ENCODE assay signal across 2 fruit fly cellular contexts in the genomic region with DNA sequence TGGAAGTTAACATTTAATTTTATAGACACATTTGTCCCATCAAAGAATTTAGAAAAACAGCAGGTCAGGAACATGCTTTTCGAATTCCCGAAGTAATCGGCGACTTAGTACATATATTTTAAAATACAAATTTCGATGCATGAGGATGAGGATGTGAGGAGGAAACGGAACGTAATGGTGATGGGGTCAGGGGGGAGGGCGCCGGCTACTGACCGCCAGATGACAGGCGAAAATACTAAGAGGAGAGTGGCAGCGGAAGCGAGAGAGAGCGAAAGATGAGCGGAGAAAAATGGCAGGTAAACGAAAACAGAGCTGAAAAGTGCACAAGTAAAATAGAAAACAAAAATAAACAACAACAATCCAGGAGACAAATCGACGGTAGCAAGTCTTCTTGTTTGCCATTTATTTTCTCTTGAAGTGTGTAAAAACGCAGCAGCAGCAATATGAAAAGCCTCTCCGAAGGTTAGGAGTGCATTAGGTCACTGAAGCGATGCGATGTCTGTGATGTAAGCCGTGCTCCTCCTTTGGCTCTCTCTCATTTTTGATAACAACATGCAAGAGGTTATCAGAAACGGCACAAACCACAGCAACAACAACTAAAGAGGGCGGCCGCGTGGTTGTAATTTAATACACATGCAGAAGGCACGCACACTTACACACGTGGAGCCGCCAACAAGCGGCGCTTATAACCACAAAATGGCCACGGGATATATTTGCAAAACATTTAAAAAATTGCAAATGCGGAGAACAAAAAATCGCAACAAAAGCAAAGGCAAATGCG.
TF ChIP-seq lines count a peak whose summit lies in the region.

No protein-coding gene starts in this region.

TF ChIP-seq in whole organism, adult, 20 proteins besides CTCF, POLR2A, EP300 and RAD21 (continued from another document):
- TF ChIP-seq Clk (GFP tag; optimal IDR thresholded peaks at IDR 0.05; lab: Kevin White, UChicago) (no peak), kay (GFP tag; lab: Kevin White, UChicago; ENCODE audit: borderline replicate concordance) (no peak)

TF ChIP-seq in whole organism, embryonic, 481 proteins besides CTCF, POLR2A, EP300 and RAD21 (continued from another document):
- no peak for TF ChIP-seq CG30403 (GFP tag; optimal IDR thresholded peaks at IDR 0.05; lab: Kevin White, UChicago)
- TF ChIP-seq vvl (GFP tag; IDR thresholded peaks at IDR 0.05; lab: Robert Waterston, UW) = no peak
- TF ChIP-seq CG10565 (GFP tag; optimal IDR thresholded peaks at IDR 0.05; lab: Kevin White, UChicago) = no peak
- peak in 1 of 2 experiments; percentile 52 for TF ChIP-seq Trl (optimal IDR thresholded peaks at IDR 0.05; lab: Kevin White, UChicago)
- no peak for TF ChIP-seq Trl (GFP tag; optimal IDR thresholded peaks at IDR 0.05; lab: Kevin White, UChicago)
- no peak for TF ChIP-seq otp (GFP tag; IDR thresholded peaks at IDR 0.05; lab: Robert Waterston, UW)
- no peak for TF ChIP-seq CG13624 (GFP tag; optimal IDR thresholded peaks at IDR 0.05; lab: Kevin White, UChicago)
- TF ChIP-seq CG31224 (GFP tag; IDR thresholded peaks at IDR 0.05; lab: Robert Waterston, UW) = no peak
- no peak for TF ChIP-seq zfh1 (GFP tag; IDR thresholded peaks at IDR 0.05; lab: Robert Waterston, UW)
- TF ChIP-seq Pdp1 (GFP tag; optimal IDR thresholded peaks at IDR 0.05; lab: Kevin White, UChicago) = peak in 1 of 2 experiments; percentile 93
- TF ChIP-seq CG34422 (GFP tag; IDR thresholded peaks at IDR 0.05; lab: Robert Waterston, UW) = no peak
- TF ChIP-seq gem (tag; optimal IDR thresholded peaks at IDR 0.05; lab: Kevin White, UChicago) = no peak
- TF ChIP-seq CG15479 (GFP tag; optimal IDR thresholded peaks at IDR 0.05; lab: Kevin White, UChicago) = peak; percentile 49
- TF ChIP-seq Blimp-1 (GFP tag; optimal IDR thresholded peaks at IDR 0.05; lab: Kevin White, UChicago) = no peak
- TF ChIP-seq bigmax (GFP tag; optimal IDR thresholded peaks at IDR 0.05; lab: Kevin White, UChicago) = peak; percentile 58
- TF ChIP-seq h (optimal IDR thresholded peaks at IDR 0.05; lab: Kevin White, UChicago) = no peak
